Worm (Caenorhabditis elegans) whole organism, L4 larva: ENCODE data around the gene rnp-5.

Source experiments
- F37D6.2 ChIP-seq: sonication (generic microtip); optimal IDR thresholded peaks from 2 replicates; lab custom pipeline; 2016; ENCODE audit warnings: mild to moderate bottlenecking, missing genetic modification characterization, missing compliant biosample characterization
- F49E8.2 ChIP-seq: sonication (generic microtip); optimal IDR thresholded peaks from 2 replicates; lab custom pipeline; 2016; ENCODE audit warnings: missing compliant biosample characterization, mild to moderate bottlenecking, missing genetic modification characterization, borderline replicate concordance
- R02D3.7 ChIP-seq: fragments of 150-350 bp; sonication (generic microtip); optimal IDR thresholded peaks from 3 replicates; lab custom pipeline; 2014; ENCODE audit warnings: missing biosample characterization, missing genetic modification characterization
- Y48G9A.11 ChIP-seq: fragments of 200-800 bp; sonication (Bioruptor generic); IDR thresholded peaks from 2 replicates; pipeline ENCODE4 v1.3.6; 2022; ENCODE audit warnings: missing genetic modification reagents, missing genetic modification characterization, missing compliant biosample characterization
- ama-1 ChIP-seq: fragments of 150-350 bp; optimal IDR thresholded peaks from 2 replicates; lab custom pipeline; 2014; ENCODE audit warnings: inconsistent platforms, mixed read lengths
- arid-1 ChIP-seq: fragments of 200-800 bp; sonication (Bioruptor generic); conservative IDR thresholded peaks from 2 replicates; pipeline ENCODE4 v1.3.6; 2022; ENCODE audit warnings: missing genetic modification reagents, missing genetic modification characterization, missing compliant biosample characterization
- ceh-20 ChIP-seq: fragments of 200-800 bp; sonication (Bioruptor generic); IDR thresholded peaks from 2 replicates; pipeline ENCODE4 v1.3.6; 2022; ENCODE audit warnings: missing genetic modification reagents, missing genetic modification characterization, missing compliant biosample characterization
- ceh-28 ChIP-seq: fragments of 150-350 bp; optimal IDR thresholded peaks from 2 replicates; lab custom pipeline; 2014; ENCODE audit warnings: missing biosample characterization, missing genetic modification reagents, missing genetic modification characterization
- ceh-32 ChIP-seq: sonication (generic microtip); optimal IDR thresholded peaks from 2 replicates; lab custom pipeline; 2016; ENCODE audit warnings: mild to moderate bottlenecking, missing genetic modification characterization, missing compliant biosample characterization; ENCODE audit not compliant: poor library complexity
- ceh-82 ChIP-seq: sonication (generic microtip); optimal IDR thresholded peaks from 2 replicates; lab custom pipeline; 2017; ENCODE audit warnings: missing biosample characterization, missing genetic modification characterization
- ctbp-1 ChIP-seq: fragments of 200-800 bp; sonication (Bioruptor generic); IDR thresholded peaks from 2 replicates; pipeline ENCODE4 v1.3.6; 2022; ENCODE audit warnings: missing genetic modification reagents, missing genetic modification characterization, missing compliant biosample characterization
- dmd-6 ChIP-seq: fragments of 200-800 bp; sonication (Bioruptor generic); IDR thresholded peaks from 2 replicates; pipeline ENCODE4 v1.3.6; 2022; ENCODE audit warnings: missing genetic modification reagents, missing genetic modification characterization, missing compliant biosample characterization
- dmd-8 ChIP-seq: fragments of 200-800 bp; sonication (Bioruptor generic); IDR thresholded peaks from 2 replicates; pipeline ENCODE4 v1.3.6; 2022; ENCODE audit warnings: missing genetic modification characterization, missing compliant biosample characterization
- dmd-9 ChIP-seq: fragments of 200-800 bp; sonication (Bioruptor generic); IDR thresholded peaks from 2 replicates; pipeline ENCODE4 v1.3.6; 2022; ENCODE audit warnings: missing genetic modification reagents, missing genetic modification characterization, missing compliant biosample characterization
- duxl-1 ChIP-seq: sonication (generic microtip); optimal IDR thresholded peaks from 2 replicates; lab custom pipeline; 2016; ENCODE audit warnings: mild to moderate bottlenecking, missing genetic modification characterization, moderate library complexity, missing compliant biosample characterization; ENCODE audit not compliant: poor library complexity
- egl-27 ChIP-seq: sonication (generic microtip); optimal IDR thresholded peaks from 3 replicates; lab custom pipeline; 2017; ENCODE audit warnings: missing biosample characterization, missing genetic modification reagents, missing genetic modification characterization
- fkh-10 ChIP-seq: fragments of 150-350 bp; optimal IDR thresholded peaks from 2 replicates; lab custom pipeline; 2014; ENCODE audit warnings: missing biosample characterization, missing genetic modification reagents, missing genetic modification characterization
- gei-8 ChIP-seq: fragments of 200-800 bp; sonication (Bioruptor generic); optimal IDR thresholded peaks from 2 replicates; lab custom pipeline; 2018; ENCODE audit warnings: mild to moderate bottlenecking, missing genetic modification characterization, missing compliant biosample characterization
- hif-1 ChIP-seq, 2 experiments: sonication (generic microtip); optimal IDR thresholded peaks; 2 replicates each; lab custom pipeline; 2016 to 2017; ENCODE audit warnings: missing compliant biosample characterization in 2 of 2, missing genetic modification characterization in 2 of 2, missing genetic modification reagents in 2 of 2, missing genotype in 2 of 2, mild to moderate bottlenecking in 1 of 2
- hlh-11 ChIP-seq: fragments of 200-800 bp; sonication (Bioruptor generic); optimal IDR thresholded peaks from 2 replicates; lab custom pipeline; 2018; ENCODE audit warnings: mild to moderate bottlenecking, missing genetic modification characterization, missing compliant biosample characterization
- jun-1 ChIP-seq: fragments of 150-350 bp; optimal IDR thresholded peaks from 2 replicates; lab custom pipeline; 2014; ENCODE audit warnings: missing biosample characterization, missing genetic modification reagents, missing genetic modification characterization
- lim-7 ChIP-seq: fragments of 200-800 bp; sonication (Bioruptor generic); IDR thresholded peaks from 2 replicates; pipeline ENCODE4 v1.3.6; 2022; ENCODE audit warnings: missing genetic modification characterization, missing compliant biosample characterization
- lin-1 ChIP-seq: fragments of 200-800 bp; sonication (Bioruptor generic); IDR thresholded peaks from 2 replicates; pipeline ENCODE4 v1.3.6; 2022; ENCODE audit warnings: missing genetic modification reagents, missing genetic modification characterization, missing compliant biosample characterization
- lin-38 ChIP-seq: fragments of 200-800 bp; sonication (Bioruptor generic); IDR thresholded peaks from 2 replicates; pipeline ENCODE4 v1.3.6; 2022; ENCODE audit warnings: missing genetic modification reagents, missing genetic modification characterization, missing compliant biosample characterization
- lin-39 ChIP-seq: fragments of 150-350 bp; optimal IDR thresholded peaks from 2 replicates; lab custom pipeline; 2014; ENCODE audit warnings: missing biosample characterization, missing genetic modification reagents, missing genetic modification characterization
- lsy-2 ChIP-seq, 2 experiments: fragments of 150-350 bp in 1 of 2; sonication (generic microtip) in 1 of 2; optimal IDR thresholded peaks; 2 replicates each; lab custom pipeline; 2014 to 2017; ENCODE audit warnings: missing biosample characterization in 2 of 2, missing genetic modification characterization in 2 of 2
- madf-9 ChIP-seq: fragments of 200-800 bp; sonication (Bioruptor generic); conservative IDR thresholded peaks from 2 replicates; pipeline ENCODE4 v1.3.6; 2022; ENCODE audit warnings: missing genetic modification reagents, missing genetic modification characterization, missing compliant biosample characterization
- mdl-1 ChIP-seq, 2 experiments: fragments of 150-350 bp in 1 of 2; sonication (generic microtip) in 1 of 2; optimal IDR thresholded peaks; 2 replicates each; lab custom pipeline; 2014 to 2017; ENCODE audit warnings: missing biosample characterization in 2 of 2, missing genetic modification characterization in 2 of 2
- mep-1 ChIP-seq: fragments of 150-350 bp; sonication (generic microtip); optimal IDR thresholded peaks from 3 replicates; lab custom pipeline; 2014; ENCODE audit warnings: missing biosample characterization, missing genetic modification characterization
- nhr-10 ChIP-seq: fragments of 150-350 bp; optimal IDR thresholded peaks from 2 replicates; lab custom pipeline; 2014; ENCODE audit warnings: missing biosample characterization, missing genetic modification characterization
- nhr-102 ChIP-seq: sonication (generic microtip); optimal IDR thresholded peaks from 2 replicates; lab custom pipeline; 2016; ENCODE audit warnings: mild to moderate bottlenecking, missing genetic modification characterization, moderate library complexity, missing compliant biosample characterization
- nhr-25 ChIP-seq: sonication (generic microtip); optimal IDR thresholded peaks from 2 replicates; lab custom pipeline; 2017; ENCODE audit warnings: missing genetic modification characterization, mild to moderate bottlenecking, missing compliant biosample characterization, antibody characterized with exemption, moderate library complexity, borderline replicate concordance; ENCODE audit not compliant: insufficient read depth
- nhr-28 ChIP-seq: fragments of 150-350 bp; optimal IDR thresholded peaks from 2 replicates; lab custom pipeline; 2014; ENCODE audit warnings: missing biosample characterization, missing genetic modification characterization
- nhr-76 ChIP-seq: fragments of 150-350 bp; optimal IDR thresholded peaks from 2 replicates; lab custom pipeline; 2014; ENCODE audit warnings: missing biosample characterization, missing genetic modification characterization
- pha-4 ChIP-seq, 2 experiments: fragments of 150-350 bp in 1 of 2; fragments of 200-800 bp in 1 of 2; sonication (Bioruptor generic) in 1 of 2; IDR thresholded peaks in 1 of 2; optimal IDR thresholded peaks in 1 of 2; 2 replicates each; pipeline versions ENCODE4 v1.3.6 to Lab custom; 2014 to 2022; ENCODE audit warnings: missing genetic modification characterization in 2 of 2, missing genetic modification reagents in 2 of 2, missing biosample characterization in 1 of 2, missing compliant biosample characterization in 1 of 2
- php-3 ChIP-seq: fragments of 200-800 bp; sonication (Bioruptor generic); IDR thresholded peaks from 2 replicates; pipeline ENCODE4 v1.3.6; 2022; ENCODE audit warnings: missing genetic modification reagents, missing genetic modification characterization, missing compliant biosample characterization
- sdz-12 ChIP-seq: fragments of 200-800 bp; sonication (Bioruptor generic); optimal IDR thresholded peaks from 2 replicates; lab custom pipeline; 2018; ENCODE audit warnings: mild to moderate bottlenecking, missing genetic modification characterization, missing compliant biosample characterization
- set-16 ChIP-seq: fragments of 200-800 bp; sonication (Bioruptor generic); IDR thresholded peaks from 2 replicates; pipeline ENCODE4 v1.3.6; 2022; ENCODE audit warnings: missing genetic modification reagents, missing genetic modification characterization, missing compliant biosample characterization
- snpc-1.2 ChIP-seq: fragments of 200-800 bp; sonication (Bioruptor generic); IDR thresholded peaks from 2 replicates; pipeline ENCODE4 v1.3.6; 2022; ENCODE audit warnings: missing genetic modification reagents, missing genetic modification characterization, missing compliant biosample characterization
- snpc-4 ChIP-seq: fragments of 150-350 bp; optimal IDR thresholded peaks from 2 replicates; lab custom pipeline; 2014; ENCODE audit warnings: missing biosample characterization, missing genetic modification characterization
- spr-3 ChIP-seq: fragments of 200-800 bp; sonication (Bioruptor generic); optimal IDR thresholded peaks from 2 replicates; lab custom pipeline; 2018; ENCODE audit warnings: mild to moderate bottlenecking, missing genetic modification characterization, missing compliant biosample characterization
- tag-97 ChIP-seq: fragments of 200-800 bp; sonication (Bioruptor generic); IDR thresholded peaks from 2 replicates; pipeline ENCODE4 v1.3.6; 2022; ENCODE audit warnings: missing genetic modification characterization, missing compliant biosample characterization
- unc-39 ChIP-seq: sonication (generic microtip); optimal IDR thresholded peaks from 2 replicates; lab custom pipeline; 2017; ENCODE audit warnings: missing biosample characterization, missing genetic modification characterization
- unc-62 ChIP-seq, 3 experiments: fragments of 150-350 bp in 1 of 3; sonication (generic microtip); optimal IDR thresholded peaks in 2 of 3; peaks in 1 of 3; 1 replicate in 1 of 3; 2 replicates in 2 of 3; lab custom pipeline; 2014 to 2017; ENCODE audit warnings: missing biosample characterization in 3 of 3, missing genetic modification characterization in 3 of 3, missing genetic modification reagents in 3 of 3, missing genotype in 1 of 3
- vab-7 ChIP-seq: fragments of 200-800 bp; sonication (Bioruptor generic); IDR thresholded peaks from 2 replicates; pipeline ENCODE4 v1.3.6; 2022; ENCODE audit warnings: missing genetic modification reagents, missing genetic modification characterization, missing compliant biosample characterization
- zfp-2 ChIP-seq: sonication (generic microtip); optimal IDR thresholded peaks from 2 replicates; lab custom pipeline; 2016; ENCODE audit warnings: mild to moderate bottlenecking, missing genetic modification characterization, missing compliant biosample characterization
- zip-11 ChIP-seq: fragments of 200-800 bp; sonication (Bioruptor generic); IDR thresholded peaks from 2 replicates; pipeline ENCODE4 v1.3.6; 2022; ENCODE audit warnings: missing genetic modification characterization, missing compliant biosample characterization
- ztf-11 ChIP-seq: fragments of 150-350 bp; optimal IDR thresholded peaks from 2 replicates; lab custom pipeline; 2014; ENCODE audit warnings: missing biosample characterization, missing genetic modification characterization
- ztf-7 ChIP-seq: fragments of 150-350 bp; optimal IDR thresholded peaks from 2 replicates; lab custom pipeline; 2014; ENCODE audit warnings: missing biosample characterization, missing genetic modification characterization

The rnp-5 gene

ce11 chrIII:832855-833504, 20.7 kb downstream of the rnp-5 start, which contains the start of gene zip-2 (continued):
- peak; percentile 91 for TF ChIP-seq nhr-28 (tag; lab: Kevin White, UChicago)
- no peak for TF ChIP-seq unc-39 (tag; lab: Kevin White, UChicago)
- peak; percentile 7 for TF ChIP-seq ztf-7 (tag; lab: Kevin White, UChicago)
- no peak for TF ChIP-seq lim-7 (GFP tag; lab: Robert Waterston, UW)
- no peak for TF ChIP-seq duxl-1 (tag; lab: Kevin White, UChicago)
- no peak for TF ChIP-seq F37D6.2 (tag; lab: Kevin White, UChicago)
- peak in 1 of 2 experiments; percentile 79 for TF ChIP-seq unc-62 (GFP tag; optimal IDR thresholded peaks at IDR 0.05 in 1 of 2; lab: Kevin White, UChicago)
- TF ChIP-seq unc-62 (tag; optimal IDR thresholded peaks at IDR 0.05; lab: Kevin White, UChicago): no peak
- peak; percentile 45 for TF ChIP-seq jun-1 (tag; lab: Kevin White, UChicago)
- TF ChIP-seq dmd-8: no peak
- no peak for TF ChIP-seq pha-4 (GFP tag; IDR thresholded peaks at IDR 0.05; lab: Robert Waterston, UW)
- peak; percentile 25 for TF ChIP-seq pha-4 (tag; optimal IDR thresholded peaks at IDR 0.05; lab: Kevin White, UChicago)
- no peak for TF ChIP-seq zip-11 (GFP tag; lab: Robert Waterston, UW)
- TF ChIP-seq hlh-11 (tag; lab: Kevin White, UChicago): peak; percentile 89
- TF ChIP-seq hif-1 (tag; optimal IDR thresholded peaks at IDR 0.05; lab: Kevin White, UChicago): no peak
- no peak for TF ChIP-seq fkh-10
- no peak for TF ChIP-seq R02D3.7
- TF ChIP-seq spr-3 (GFP tag; lab: Kevin White, UChicago): no peak
- TF ChIP-seq gei-8 (GFP tag; lab: Kevin White, UChicago): no peak
- TF ChIP-seq zfp-2: no peak
- no peak for TF ChIP-seq nhr-25 (tag; lab: Kevin White, UChicago)
- TF ChIP-seq set-16 (GFP tag; lab: Robert Waterston, UW): no peak
- TF ChIP-seq mep-1 (tag; lab: Kevin White, UChicago): peak; percentile 68
- no peak for TF ChIP-seq nhr-76
- TF ChIP-seq lin-39: no peak
- no peak for TF ChIP-seq ama-1 (lab: Kevin White, UChicago)
- TF ChIP-seq snpc-4: no peak
- peak; percentile 50 for TF ChIP-seq nhr-10 (tag; lab: Kevin White, UChicago)
- no peak for TF ChIP-seq vab-7
- TF ChIP-seq egl-27 (tag; lab: Kevin White, UChicago): no peak
- TF ChIP-seq F49E8.2 (tag; lab: Kevin White, UChicago): no peak
- TF ChIP-seq mdl-1 (tag; optimal IDR thresholded peaks at IDR 0.05; lab: Kevin White, UChicago): no peak
- no peak for TF ChIP-seq lin-38 (GFP tag; lab: Robert Waterston, UW)
- TF ChIP-seq ctbp-1: no peak
- TF ChIP-seq snpc-1.2 (GFP tag; lab: Robert Waterston, UW): no peak
- no peak for TF ChIP-seq ztf-11 (tag; lab: Kevin White, UChicago)
- no peak for TF ChIP-seq dmd-9
- TF ChIP-seq lsy-2 (tag; optimal IDR thresholded peaks at IDR 0.05; lab: Kevin White, UChicago): peak in 1 of 2 experiments; percentile 58
- no peak for TF ChIP-seq madf-9 (GFP tag; lab: Robert Waterston, UW)
- TF ChIP-seq ceh-32 (tag; lab: Kevin White, UChicago): no peak
- no peak for TF ChIP-seq arid-1 (GFP tag; lab: Robert Waterston, UW)
- no peak for TF ChIP-seq sdz-12
- TF ChIP-seq ceh-82 (tag; lab: Kevin White, UChicago): no peak
- TF ChIP-seq tag-97 (GFP tag; lab: Robert Waterston, UW): no peak
- no peak for TF ChIP-seq Y48G9A.11
- no peak for TF ChIP-seq ceh-28
- TF ChIP-seq php-3 (GFP tag; lab: Robert Waterston, UW): peak; percentile 64
- TF ChIP-seq ceh-20 (GFP tag; lab: Robert Waterston, UW): no peak
- peak; percentile 72; the same call in 1 of the 2 replicates for TF ChIP-seq lin-1 (GFP tag; lab: Robert Waterston, UW)
- peak; percentile 90 for TF ChIP-seq dmd-6
- TF ChIP-seq nhr-102 (tag; lab: Kevin White, UChicago): peak; percentile 29
